Fruit fly (Drosophila melanogaster) whole organism, wandering third instar larva: ENCODE results near the gene Argk1.

ENCODE experiments used
- Abd-B ChIP-seq: fragments of >200 bp; optimal IDR thresholded peaks from 2 replicates; lab custom pipeline; 2017; ENCODE audit warnings: missing biosample characterization, missing genetic modification characterization
- Hr78 ChIP-seq: fragments of >200 bp; optimal IDR thresholded peaks from 2 replicates; lab custom pipeline; 2017; ENCODE audit warnings: missing biosample characterization, missing genetic modification characterization
- Mio ChIP-seq: sonication (Bioruptor generic); optimal IDR thresholded peaks from 2 replicates; lab custom pipeline; 2016; ENCODE audit warnings: missing biosample characterization, missing genetic modification characterization
- Myc ChIP-seq: fragments of >200 bp; optimal IDR thresholded peaks from 2 replicates; lab custom pipeline; 2017
- Rel ChIP-seq, 2 experiments: fragments of 200-800 bp; sonication (Bioruptor generic) in 1 of 2; optimal IDR thresholded peaks; 2 replicates in 1 of 2; 3 replicates in 1 of 2; lab custom pipeline; 2016 to 2019; ENCODE audit warnings: mild to moderate bottlenecking in 2 of 2, missing biosample characterization in 2 of 2, missing genetic modification characterization in 2 of 2, moderate library complexity in 1 of 2
- Vsx2 ChIP-seq: fragments of 200-300, 225-300 bp; sonication (Bioruptor generic); optimal IDR thresholded peaks from 2 replicates; lab custom pipeline; 2018; ENCODE audit warnings: missing biosample characterization, missing genetic modification characterization; ENCODE audit not compliant: partially characterized antibody
- dsf ChIP-seq: sonication (Bioruptor generic); optimal IDR thresholded peaks from 2 replicates; lab custom pipeline; 2016; ENCODE audit warnings: missing biosample characterization, missing genetic modification characterization, borderline replicate concordance
- foxo ChIP-seq, 2 experiments: fragments of 200-800 bp; sonication (Bioruptor generic); optimal IDR thresholded peaks; 2 replicates in 1 of 2; 3 replicates in 1 of 2; lab custom pipeline; 2016 to 2017; ENCODE audit warnings: missing biosample characterization in 2 of 2, missing genetic modification characterization in 2 of 2
- fru ChIP-seq: fragments of 200-800 bp; sonication (Bioruptor generic); optimal IDR thresholded peaks from 3 replicates; lab custom pipeline; 2016; ENCODE audit warnings: missing biosample characterization, mild to moderate bottlenecking, missing genetic modification characterization
- pan ChIP-seq: fragments of >200 bp; optimal IDR thresholded peaks from 2 replicates; lab custom pipeline; 2017
- psq ChIP-seq: fragments of 200-800 bp; sonication (Bioruptor generic); optimal IDR thresholded peaks from 3 replicates; lab custom pipeline; 2017; ENCODE audit warnings: missing biosample characterization, mild to moderate bottlenecking, missing genetic modification characterization, moderate library complexity
- sage ChIP-seq: fragments of 200-800 bp; sonication (Bioruptor generic); optimal IDR thresholded peaks from 2 replicates; lab custom pipeline; 2016; ENCODE audit warnings: missing biosample characterization, mild to moderate bottlenecking, missing genetic modification characterization
- woc ChIP-seq: sonication (Bioruptor generic); optimal IDR thresholded peaks from 2 replicates; lab custom pipeline; 2016; ENCODE audit warnings: missing biosample characterization, mild to moderate bottlenecking, missing genetic modification characterization

DNA sequence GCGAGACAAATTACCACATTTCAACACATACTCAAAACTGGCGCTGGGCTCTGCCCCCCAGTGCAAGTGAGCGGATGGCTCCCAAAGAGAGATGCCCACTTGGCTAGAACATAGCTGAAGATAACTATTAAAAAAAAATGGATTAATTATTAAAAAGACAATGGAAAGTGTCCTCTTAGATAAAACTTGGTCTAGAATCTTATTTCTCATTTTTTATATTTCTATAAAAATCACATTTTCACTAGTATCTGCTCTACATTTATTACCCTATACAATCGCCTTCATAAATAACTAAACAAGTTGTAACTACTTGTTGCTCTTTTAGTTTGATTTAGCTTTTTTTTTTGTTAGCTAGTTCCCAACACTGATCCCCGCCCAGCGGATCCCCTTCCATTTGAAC is 33.0 kb downstream of the Argk1 start:
- TF ChIP-seq Hr78 (no peak), woc (GFP tag; lab: Kevin White, UChicago) (no peak), Myc (lab: Kevin White, UChicago) (peak; percentile 30), sage (GFP tag; lab: Kevin White, UChicago) (no peak), Mio (no peak), pan (lab: Kevin White, UChicago) (no peak), dsf (GFP tag; lab: Kevin White, UChicago) (no peak), psq (GFP tag; lab: Kevin White, UChicago) (no peak), Rel (GFP tag; optimal IDR thresholded peaks at IDR 0.05; lab: Kevin White, UChicago) (no peak), Rel (tag; optimal IDR thresholded peaks at IDR 0.05; lab: Kevin White, UChicago) (no peak), Abd-B (GFP tag; lab: Kevin White, UChicago) (no peak), fru (GFP tag; lab: Kevin White, UChicago) (peak; percentile 11), Vsx2 (no peak), foxo (GFP tag; optimal IDR thresholded peaks at IDR 0.05; lab: Kevin White, UChicago) (no peak)
